Worm (Caenorhabditis elegans): ENCODE measurements around the gene C06A1.6.

Gene C06A1.6

DNA sequence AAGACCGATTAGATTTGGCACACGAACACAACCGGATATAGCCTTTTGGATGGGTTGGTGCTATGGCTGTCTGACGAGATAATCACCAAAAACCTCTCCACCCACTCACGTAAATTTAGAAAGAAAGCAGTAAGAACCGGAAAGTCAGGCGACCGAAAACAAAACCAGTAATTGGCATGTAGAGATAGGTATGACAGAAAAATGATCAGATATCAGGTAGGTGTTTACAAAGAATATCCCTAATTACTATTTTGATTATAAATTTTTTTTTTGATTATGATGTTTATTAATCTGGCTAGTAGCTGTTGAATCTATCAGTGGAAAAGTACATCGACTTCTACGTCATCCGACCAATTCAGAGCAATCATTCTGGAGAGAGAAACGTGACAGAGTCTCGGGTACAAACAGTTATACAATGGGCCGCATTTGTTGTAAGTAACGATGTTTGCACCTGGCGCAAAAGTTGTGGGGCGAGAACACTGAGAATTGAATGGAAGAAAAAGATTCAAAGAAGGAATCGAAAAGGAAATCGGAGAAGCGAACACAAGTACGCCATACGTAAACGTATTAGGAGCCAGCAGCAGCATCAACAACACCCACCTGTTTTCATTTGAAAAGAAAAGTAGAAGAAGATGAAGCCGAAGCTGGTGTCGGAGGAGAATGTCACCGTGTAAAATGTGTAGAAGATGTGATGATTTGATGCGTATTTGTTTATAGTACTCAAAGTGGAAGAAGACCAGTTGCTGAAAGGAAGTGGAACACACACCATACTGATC is 13.4 kb downstream of the C06A1.6 start:
- TF ChIP-seq sea-2 (GFP tag; optimal IDR thresholded peaks at IDR 0.05): no peak
- no peak for TF ChIP-seq unc-39 (tag; optimal IDR thresholded peaks at IDR 0.05)
- no peak for TF ChIP-seq unc-62 (GFP tag; optimal IDR thresholded peaks at IDR 0.05)
- peak; percentile 10 for TF ChIP-seq elt-2 (tag; optimal IDR thresholded peaks at IDR 0.05)
- TF ChIP-seq nhr-25 (tag; optimal IDR thresholded peaks at IDR 0.05): peak; percentile 37
- TF ChIP-seq ama-1 (optimal IDR thresholded peaks at IDR 0.05): peak; percentile 27
- TF ChIP-seq lin-39 (tag; optimal IDR thresholded peaks at IDR 0.05): no peak
- peak in 1 of 3 experiments; percentile 40 for TF ChIP-seq elt-3 (tag; optimal IDR thresholded peaks at IDR 0.05)
- TF ChIP-seq elt-1 (tag; optimal IDR thresholded peaks at IDR 0.05): no peak
- TF ChIP-seq ceh-16 (tag; optimal IDR thresholded peaks at IDR 0.05): no peak
- TF ChIP-seq nhr-11 (tag; optimal IDR thresholded peaks at IDR 0.05): peak; percentile 45
- TF ChIP-seq lsy-12 (tag; optimal IDR thresholded peaks at IDR 0.05): no peak
- TF ChIP-seq pha-4 (tag; optimal IDR thresholded peaks at IDR 0.05): peak; percentile 58
- TF ChIP-seq nhr-76 (tag; optimal IDR thresholded peaks at IDR 0.05): no peak
- no peak for TF ChIP-seq fkh-2 (tag; optimal IDR thresholded peaks at IDR 0.05)
- no peak for TF ChIP-seq egl-27 (tag; optimal IDR thresholded peaks at IDR 0.05)
- no peak for TF ChIP-seq nhr-43 (tag; optimal IDR thresholded peaks at IDR 0.05; ENCODE audit: poor library complexity, severe bottlenecking)
- peak; percentile 26 for TF ChIP-seq nhr-23 (tag; optimal IDR thresholded peaks at IDR 0.05)
- TF ChIP-seq egl-5 (tag; optimal IDR thresholded peaks at IDR 0.05): peak; percentile 33

ce11 chrII:10550173-10550572 is 14.3 kb downstream of the C06A1.6 start:
- TF ChIP-seq skn-1 (tag; optimal IDR thresholded peaks at IDR 0.05): no peak
- peak; percentile 36 for TF ChIP-seq hmg-11 (tag; optimal IDR thresholded peaks at IDR 0.05)
- TF ChIP-seq lin-39 (tag; optimal IDR thresholded peaks at IDR 0.05): peak; percentile 23
- no peak for TF ChIP-seq zag-1 (tag; optimal IDR thresholded peaks at IDR 0.05)
- TF ChIP-seq ama-1 (optimal IDR thresholded peaks at IDR 0.05): peak; percentile 79
- TF ChIP-seq lin-15B (tag; optimal IDR thresholded peaks at IDR 0.05): no peak
- TF ChIP-seq R02D3.7 (tag; optimal IDR thresholded peaks at IDR 0.05): no peak
- peak; percentile 39 for TF ChIP-seq nfya-1 (tag; optimal IDR thresholded peaks at IDR 0.05; ENCODE audit: insufficient read depth)
- TF ChIP-seq nhr-25 (tag; optimal IDR thresholded peaks at IDR 0.05): no peak

DNA sequence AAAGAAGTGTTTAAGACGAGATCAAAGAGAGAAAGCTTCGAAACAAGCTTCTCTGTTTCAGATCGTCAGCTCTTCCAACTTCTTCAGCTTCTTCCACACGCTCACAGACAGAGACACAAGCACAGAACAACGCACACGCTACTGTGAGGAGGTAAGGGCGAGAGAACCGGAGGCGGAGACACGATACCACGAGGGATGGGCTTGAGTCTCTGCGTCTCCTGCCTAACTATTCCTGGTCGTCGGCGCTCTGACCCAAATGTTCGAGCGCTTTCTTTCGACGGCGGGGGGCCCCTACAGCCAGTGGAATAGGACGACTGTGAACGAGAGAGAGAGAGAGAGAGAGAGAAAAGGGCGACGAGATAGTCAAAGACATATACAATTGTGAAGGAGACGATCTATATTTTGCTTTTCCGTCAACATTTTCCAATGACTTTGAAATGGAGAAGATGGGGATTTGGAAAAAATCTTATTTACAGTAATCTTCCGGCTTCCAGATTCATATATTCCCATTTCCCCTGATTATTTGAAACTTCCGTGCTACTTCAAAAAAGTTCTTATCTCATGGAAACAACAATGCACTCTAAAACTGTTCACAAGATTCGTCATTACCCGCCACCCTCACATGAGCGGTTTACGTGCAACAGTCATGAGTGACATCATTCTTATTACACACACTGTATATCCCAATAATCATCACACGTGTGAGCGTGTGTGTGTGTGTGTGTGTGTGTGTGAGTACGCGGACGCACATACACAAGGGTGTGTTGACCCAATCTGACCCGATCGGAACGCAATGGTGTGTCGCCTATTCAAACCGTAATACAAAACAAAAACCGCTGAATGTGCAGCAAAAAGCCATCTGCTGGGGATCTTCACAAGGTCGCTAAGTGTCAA is 15.5 kb downstream of the C06A1.6 start:
- peak; percentile 68 for TF ChIP-seq ceh-28 (tag; optimal IDR thresholded peaks at IDR 0.05)
- TF ChIP-seq fos-1 (tag; optimal IDR thresholded peaks at IDR 0.05): peak; percentile 48
- peak; percentile 78 for TF ChIP-seq hmg-11 (tag; optimal IDR thresholded peaks at IDR 0.05)
- TF ChIP-seq lsy-12 (tag; optimal IDR thresholded peaks at IDR 0.05): peak; percentile 60
- peak; percentile 90 for TF ChIP-seq pha-4 (tag; optimal IDR thresholded peaks at IDR 0.05)
- TF ChIP-seq daf-12 (tag; optimal IDR thresholded peaks at IDR 0.05): no peak
- peak; percentile 61 for TF ChIP-seq unc-62 (GFP tag; optimal IDR thresholded peaks at IDR 0.05)
- TF ChIP-seq egl-5 (tag; optimal IDR thresholded peaks at IDR 0.05): peak; percentile 44
- TF ChIP-seq nhr-11 (tag; optimal IDR thresholded peaks at IDR 0.05): peak; percentile 84
- TF ChIP-seq tbx-2 (tag; optimal IDR thresholded peaks at IDR 0.05): peak; percentile 37
- TF ChIP-seq ztf-4 (tag; optimal IDR thresholded peaks at IDR 0.05): no peak
- peak; percentile 89 for TF ChIP-seq mdl-1 (tag; optimal IDR thresholded peaks at IDR 0.05)
- TF ChIP-seq ZK546.5 (tag; optimal IDR thresholded peaks at IDR 0.05): no peak
- peak; percentile 80 for TF ChIP-seq nhr-43 (tag; optimal IDR thresholded peaks at IDR 0.05; ENCODE audit: poor library complexity, severe bottlenecking)
- TF ChIP-seq ceh-82 (tag; optimal IDR thresholded peaks at IDR 0.05): no peak
- TF ChIP-seq ama-1 (optimal IDR thresholded peaks at IDR 0.05): peak; percentile 99
- peak; percentile 90 for TF ChIP-seq nfya-1 (tag; optimal IDR thresholded peaks at IDR 0.05; ENCODE audit: insufficient read depth)
- TF ChIP-seq sea-2 (GFP tag; optimal IDR thresholded peaks at IDR 0.05): peak; percentile 34
- TF ChIP-seq ceh-9 (tag; optimal IDR thresholded peaks at IDR 0.05): no peak
- peak; percentile 63 for TF ChIP-seq pqm-1 (tag; optimal IDR thresholded peaks at IDR 0.05)
- TF ChIP-seq snpc-4 (tag; optimal IDR thresholded peaks at IDR 0.05): peak; percentile 74
- no peak for TF ChIP-seq eor-1 (tag; optimal IDR thresholded peaks at IDR 0.05)
- peak; percentile 63 for TF ChIP-seq lin-15B (tag; optimal IDR thresholded peaks at IDR 0.05)
- TF ChIP-seq ceh-16 (tag; optimal IDR thresholded peaks at IDR 0.05): no peak
- TF ChIP-seq nhr-76 (tag; optimal IDR thresholded peaks at IDR 0.05): no peak
- TF ChIP-seq nhr-23 (tag; optimal IDR thresholded peaks at IDR 0.05): peak; percentile 78
- peak; percentile 46 for TF ChIP-seq skn-1 (tag; optimal IDR thresholded peaks at IDR 0.05)
- TF ChIP-seq R02D3.7 (tag; optimal IDR thresholded peaks at IDR 0.05): peak; percentile 62
- no peak for TF ChIP-seq mml-1 (tag; optimal IDR thresholded peaks at IDR 0.05)
- TF ChIP-seq unc-39 (tag; optimal IDR thresholded peaks at IDR 0.05): no peak
- peak; percentile 64 for TF ChIP-seq egl-27 (tag; optimal IDR thresholded peaks at IDR 0.05)
- TF ChIP-seq aly-2 (tag; optimal IDR thresholded peaks at IDR 0.05): no peak
- TF ChIP-seq elt-1 (tag; optimal IDR thresholded peaks at IDR 0.05): peak; percentile 32
- TF ChIP-seq nhr-77 (tag; optimal IDR thresholded peaks at IDR 0.05): no peak
- TF ChIP-seq nhr-25 (tag; optimal IDR thresholded peaks at IDR 0.05): peak; percentile 84
- no peak for TF ChIP-seq nhr-237 (tag; optimal IDR thresholded peaks at IDR 0.05)
- TF ChIP-seq fkh-10 (GFP tag; optimal IDR thresholded peaks at IDR 0.05): peak; percentile 93
- no peak for TF ChIP-seq elt-3 (tag; optimal IDR thresholded peaks at IDR 0.05)
